Worm (Caenorhabditis elegans): ENCODE measurements around the gene acs-22.

DNA sequence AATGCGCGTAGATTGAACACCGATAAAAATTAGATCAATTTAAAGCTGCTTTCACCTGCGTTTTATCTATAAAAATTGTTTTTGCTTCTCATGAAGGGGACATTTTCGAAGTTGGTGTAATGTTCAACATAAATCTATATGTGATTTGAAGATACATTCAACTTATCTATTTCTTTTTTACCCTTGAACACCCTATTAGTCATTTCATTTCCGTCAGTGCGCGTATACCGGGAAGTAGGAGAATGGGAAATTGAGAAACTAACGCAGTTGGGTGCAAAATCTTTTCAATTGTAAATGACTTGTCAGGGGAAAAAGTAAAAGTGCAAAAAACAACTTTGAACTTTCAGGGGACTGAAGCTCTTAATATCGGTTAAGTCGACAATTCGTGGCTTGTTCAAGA lies 4.0 kb downstream of the acs-22 start:
- TF ChIP-seq unc-30 (tag; optimal IDR thresholded peaks at IDR 0.05) = no peak
- no peak for TF ChIP-seq nhr-77 (tag; optimal IDR thresholded peaks at IDR 0.05)
- TF ChIP-seq fkh-10 (GFP tag; optimal IDR thresholded peaks at IDR 0.05) = no peak
- TF ChIP-seq ceh-88 (GFP tag; IDR thresholded peaks at IDR 0.05) = no peak
- no peak for TF ChIP-seq isw-1 (GFP tag; IDR thresholded peaks at IDR 0.05)
- no peak for TF ChIP-seq lin-39 (tag; optimal IDR thresholded peaks at IDR 0.05)
- no peak for TF ChIP-seq dpl-1 (GFP tag; optimal IDR thresholded peaks at IDR 0.05)
- TF ChIP-seq ama-1 (optimal IDR thresholded peaks at IDR 0.05) = no peak
